Worm (Caenorhabditis elegans): ENCODE measurements around the gene ckb-3.

- no peak for TF ChIP-seq pax-1 (tag; optimal IDR thresholded peaks at IDR 0.05)
- TF ChIP-seq ref-2 (tag; optimal IDR thresholded peaks at IDR 0.05): no peak
- no peak for TF ChIP-seq K09A11.1 (tag; optimal IDR thresholded peaks at IDR 0.05; ENCODE audit: insufficient read depth)
- TF ChIP-seq hlh-13 (GFP tag; optimal IDR thresholded peaks at IDR 0.05): no peak
- TF ChIP-seq ceh-14 (tag; optimal IDR thresholded peaks at IDR 0.05): no peak
- no peak for TF ChIP-seq ahr-1 (tag; optimal IDR thresholded peaks at IDR 0.05)
- no peak for TF ChIP-seq dmd-4 (tag; optimal IDR thresholded peaks at IDR 0.05; ENCODE audit: borderline replicate concordance)
- TF ChIP-seq elt-2 (tag; optimal IDR thresholded peaks at IDR 0.05): no peak
- TF ChIP-seq pqm-1 (tag; optimal IDR thresholded peaks at IDR 0.05): no peak
- TF ChIP-seq sdc-2 (tag; optimal IDR thresholded peaks at IDR 0.05): no peak
- no peak for TF ChIP-seq pha-4 (tag; optimal IDR thresholded peaks at IDR 0.05)
- TF ChIP-seq pat-9 (tag; optimal IDR thresholded peaks at IDR 0.05): no peak
- no peak for TF ChIP-seq ets-4 (tag; optimal IDR thresholded peaks at IDR 0.05)
- TF ChIP-seq lin-11 (tag; optimal IDR thresholded peaks at IDR 0.05): no peak
Observed at ce11 chrIII:4397115-4397514, 26.4 kb downstream of the ckb-3 start, which contains the start of gene R07E5.5.

Measured in whole organism, late embryonic.